Worm (Caenorhabditis elegans) whole organism, L2 larva: ENCODE data around the gene H10E21.1.

Experiments used
- F13H6.1 ChIP-seq: sonication (generic microtip); optimal IDR thresholded peaks from 2 replicates; lab custom pipeline; 2016; ENCODE audit warnings: missing genetic modification characterization, missing compliant biosample characterization
- R02D3.7 ChIP-seq: fragments of 150-350 bp; optimal IDR thresholded peaks from 2 replicates; lab custom pipeline; 2014; ENCODE audit warnings: missing biosample characterization, missing genetic modification characterization
- ama-1 ChIP-seq: fragments of 150-350 bp; optimal IDR thresholded peaks from 2 replicates; lab custom pipeline; 2018; ENCODE audit warnings: inconsistent platforms
- blmp-1 ChIP-seq: sonication (generic microtip); optimal IDR thresholded peaks from 2 replicates; lab custom pipeline; 2017; ENCODE audit warnings: missing genetic modification characterization, mild to moderate bottlenecking, missing compliant biosample characterization, antibody characterized with exemption, moderate library complexity; ENCODE audit not compliant: insufficient read depth
- ceh-82 ChIP-seq: fragments of 150-350 bp; optimal IDR thresholded peaks from 2 replicates; lab custom pipeline; 2014; ENCODE audit warnings: missing biosample characterization, missing genetic modification characterization
- elt-1 ChIP-seq: fragments of 150-350 bp; optimal IDR thresholded peaks from 2 replicates; lab custom pipeline; 2014; ENCODE audit warnings: missing biosample characterization, missing genetic modification characterization
- nhr-11 ChIP-seq: fragments of 150-350 bp; optimal IDR thresholded peaks from 2 replicates; lab custom pipeline; 2014; ENCODE audit warnings: missing biosample characterization, missing genetic modification characterization
- nhr-23 ChIP-seq: fragments of 150-350 bp; optimal IDR thresholded peaks from 2 replicates; lab custom pipeline; 2014; ENCODE audit warnings: missing biosample characterization, missing genetic modification reagents, missing genetic modification characterization
- nhr-6 ChIP-seq: fragments of 150-350 bp; optimal IDR thresholded peaks from 2 replicates; lab custom pipeline; 2014; ENCODE audit warnings: missing biosample characterization, missing genetic modification characterization
- nhr-77 ChIP-seq: fragments of 150-350 bp; optimal IDR thresholded peaks from 2 replicates; lab custom pipeline; 2014; ENCODE audit warnings: missing biosample characterization, missing genetic modification characterization
- snpc-4 ChIP-seq: fragments of 150-350 bp; optimal IDR thresholded peaks from 2 replicates; lab custom pipeline; 2014; ENCODE audit warnings: missing biosample characterization, missing genetic modification characterization
- ztf-11 ChIP-seq: sonication (generic microtip); optimal IDR thresholded peaks from 2 replicates; lab custom pipeline; 2017; ENCODE audit warnings: missing biosample characterization, missing genetic modification characterization
- ztf-4 ChIP-seq: fragments of 150-350 bp; optimal IDR thresholded peaks from 2 replicates; lab custom pipeline; 2014; ENCODE audit warnings: missing biosample characterization, missing genetic modification characterization

ce11 chrIII:27341-27947, 11.9 kb downstream of the H10E21.1 start:
- TF ChIP-seq nhr-77 (no peak), nhr-23 (tag; lab: Kevin White, UChicago) (no peak), elt-1 (no peak), nhr-11 (tag; lab: Kevin White, UChicago) (no peak), snpc-4 (tag; lab: Kevin White, UChicago) (no peak), ceh-82 (no peak), ama-1 (lab: Kevin White, UChicago) (no peak), blmp-1 (tag; lab: Kevin White, UChicago) (no peak), nhr-6 (tag; lab: Kevin White, UChicago) (no peak), F13H6.1 (tag; lab: Kevin White, UChicago) (no peak), ztf-4 (tag; lab: Kevin White, UChicago) (no peak), R02D3.7 (tag; lab: Kevin White, UChicago) (no peak), ztf-11 (tag; lab: Kevin White, UChicago) (no peak)
